Worm (Caenorhabditis elegans) whole organism, L1 larva: ENCODE results near the gene ges-1.

Source experiments
- C04F5.9 ChIP-seq: sonication (generic microtip); optimal IDR thresholded peaks from 2 replicates; lab custom pipeline; 2016; ENCODE audit warnings: missing genetic modification characterization, missing compliant biosample characterization
- C16A3.4 ChIP-seq: fragments of 150-350 bp; optimal IDR thresholded peaks from 2 replicates; lab custom pipeline; 2014; ENCODE audit warnings: missing biosample characterization, missing genetic modification characterization
- Y116A8C.19 ChIP-seq: sonication (generic microtip); optimal IDR thresholded peaks from 2 replicates; lab custom pipeline; 2016; ENCODE audit warnings: missing compliant biosample characterization, missing genetic modification characterization, borderline replicate concordance
- aly-2 ChIP-seq: fragments of 150-350 bp; optimal IDR thresholded peaks from 2 replicates; lab custom pipeline; 2014; ENCODE audit warnings: missing biosample characterization, missing genetic modification characterization
- blmp-1 ChIP-seq: fragments of 150-350 bp; optimal IDR thresholded peaks from 2 replicates; lab custom pipeline; 2014; ENCODE audit warnings: missing biosample characterization, missing genetic modification characterization
- ceh-63 ChIP-seq: fragments of 200-800 bp; sonication (Bioruptor generic); optimal IDR thresholded peaks from 2 replicates; lab custom pipeline; 2018; ENCODE audit warnings: mild to moderate bottlenecking, missing genetic modification characterization, missing compliant biosample characterization
- ceh-88 ChIP-seq: fragments of 200-800 bp; sonication (Bioruptor generic); IDR thresholded peaks from 2 replicates; pipeline ENCODE4 v1.3.6; 2022; ENCODE audit warnings: missing genetic modification characterization, missing compliant biosample characterization
- ceh-90 ChIP-seq: sonication (generic microtip); optimal IDR thresholded peaks from 2 replicates; lab custom pipeline; 2016; ENCODE audit warnings: missing genetic modification characterization, missing compliant biosample characterization
- ces-1 ChIP-seq: fragments of 150-350 bp; optimal IDR thresholded peaks from 2 replicates; lab custom pipeline; 2014; ENCODE audit warnings: missing biosample characterization, missing genetic modification reagents, missing genetic modification characterization
- dsc-1 ChIP-seq: sonication (generic microtip); optimal IDR thresholded peaks from 2 replicates; lab custom pipeline; 2016; ENCODE audit warnings: mild to moderate bottlenecking, missing genetic modification characterization, missing compliant biosample characterization
- efl-1 ChIP-seq, 4 experiments: fragments of 150-350 bp; optimal IDR thresholded peaks in 3 of 4; peaks in 1 of 4; 1 replicate in 1 of 4; 2 replicates in 3 of 4; lab custom pipeline; 2014; ENCODE audit warnings: missing biosample characterization in 2 of 4, missing genetic modification characterization in 2 of 4, missing genetic modification reagents in 2 of 4
- egl-13 ChIP-seq: sonication (generic microtip); optimal IDR thresholded peaks from 2 replicates; lab custom pipeline; 2016; ENCODE audit warnings: missing genotype, missing genetic modification reagents, missing genetic modification characterization, missing compliant biosample characterization
- elt-2 ChIP-seq: sonication (generic microtip); optimal IDR thresholded peaks from 2 replicates; lab custom pipeline; 2016; ENCODE audit warnings: missing genetic modification characterization, mild to moderate bottlenecking, inconsistent platforms, missing compliant biosample characterization, missing genetic modification reagents
- ets-5 ChIP-seq: fragments of 200-800 bp; sonication (Bioruptor generic); IDR thresholded peaks from 2 replicates; pipeline ENCODE4 v1.3.6; 2022; ENCODE audit warnings: missing genetic modification characterization, missing compliant biosample characterization
- fkh-10 ChIP-seq: sonication (generic microtip); optimal IDR thresholded peaks from 2 replicates; lab custom pipeline; 2017; ENCODE audit warnings: missing biosample characterization, missing genetic modification reagents, missing genetic modification characterization
- fkh-8 ChIP-seq: sonication (generic microtip); optimal IDR thresholded peaks from 2 replicates; lab custom pipeline; 2016; ENCODE audit warnings: mild to moderate bottlenecking, missing genetic modification characterization, missing compliant biosample characterization
- fos-1 ChIP-seq: fragments of 150-350 bp; optimal IDR thresholded peaks from 2 replicates; lab custom pipeline; 2014; ENCODE audit warnings: missing biosample characterization, missing genetic modification characterization
- hpl-2 ChIP-seq: fragments of 150-350 bp; optimal IDR thresholded peaks from 2 replicates; lab custom pipeline; 2014; ENCODE audit warnings: missing biosample characterization, missing genetic modification reagents, missing genetic modification characterization
- irx-1 ChIP-seq: sonication (generic microtip); optimal IDR thresholded peaks from 2 replicates; lab custom pipeline; 2016; ENCODE audit warnings: missing genetic modification characterization, missing compliant biosample characterization
- lin-13 ChIP-seq: fragments of 150-350 bp; optimal IDR thresholded peaks from 2 replicates; lab custom pipeline; 2014; ENCODE audit warnings: missing biosample characterization, missing genetic modification reagents, missing genetic modification characterization
- lin-14 ChIP-seq: fragments of 200-800 bp; sonication (Bioruptor generic); optimal IDR thresholded peaks from 2 replicates; lab custom pipeline; 2018; ENCODE audit warnings: mild to moderate bottlenecking, missing genetic modification characterization, moderate library complexity, missing compliant biosample characterization
- lin-15B ChIP-seq: fragments of 150-350 bp; sonication (generic microtip); optimal IDR thresholded peaks from 3 replicates; lab custom pipeline; 2014; ENCODE audit warnings: missing biosample characterization, missing genetic modification characterization
- lin-39 ChIP-seq: fragments of 150-350 bp; optimal IDR thresholded peaks from 2 replicates; lab custom pipeline; 2014; ENCODE audit warnings: missing biosample characterization, missing genetic modification reagents, missing genetic modification characterization
- lir-3 ChIP-seq: sonication (generic microtip); optimal IDR thresholded peaks from 2 replicates; lab custom pipeline; 2016; ENCODE audit warnings: mild to moderate bottlenecking, missing genetic modification characterization, moderate library complexity, missing compliant biosample characterization; ENCODE audit not compliant: poor library complexity
- mab-9 ChIP-seq: fragments of 200-800 bp; sonication (Bioruptor generic); IDR thresholded peaks from 2 replicates; pipeline ENCODE4 v1.3.6; 2022; ENCODE audit warnings: missing genetic modification reagents, missing genetic modification characterization, missing compliant biosample characterization
- nhr-12 ChIP-seq: sonication (generic microtip); optimal IDR thresholded peaks from 2 replicates; lab custom pipeline; 2017; ENCODE audit warnings: missing biosample characterization, missing genetic modification characterization
- nhr-19 ChIP-seq: fragments of 200-800 bp; sonication (Bioruptor generic); conservative IDR thresholded peaks from 2 replicates; pipeline ENCODE4 v1.3.6; 2022; ENCODE audit warnings: missing genetic modification characterization, missing compliant biosample characterization
- nhr-20 ChIP-seq: sonication (generic microtip); optimal IDR thresholded peaks from 2 replicates; lab custom pipeline; 2016; ENCODE audit warnings: mild to moderate bottlenecking, missing genetic modification characterization, missing compliant biosample characterization
- nhr-47 ChIP-seq: sonication (generic microtip); optimal IDR thresholded peaks from 2 replicates; lab custom pipeline; 2016; ENCODE audit warnings: mild to moderate bottlenecking, missing genetic modification characterization, moderate library complexity, missing compliant biosample characterization
- nhr-71 ChIP-seq: sonication (generic microtip); optimal IDR thresholded peaks from 2 replicates; lab custom pipeline; 2016; ENCODE audit warnings: mild to moderate bottlenecking, missing genetic modification characterization, moderate library complexity, missing compliant biosample characterization
- nhr-76 ChIP-seq: sonication (generic microtip); optimal IDR thresholded peaks from 2 replicates; lab custom pipeline; 2017; ENCODE audit warnings: missing biosample characterization, missing genetic modification characterization
- nhr-85 ChIP-seq: sonication (generic microtip); peaks from one replicate; lab custom pipeline; 2016; ENCODE audit warnings: missing genetic modification characterization, inconsistent platforms, missing compliant biosample characterization
- pqm-1 ChIP-seq: sonication (generic microtip); optimal IDR thresholded peaks from 3 replicates; lab custom pipeline; 2017; ENCODE audit warnings: missing biosample characterization, missing genetic modification characterization
- snpc-4 ChIP-seq: fragments of 150-350 bp; optimal IDR thresholded peaks from 2 replicates; lab custom pipeline; 2014; ENCODE audit warnings: missing biosample characterization, missing genetic modification characterization
- sup-37 ChIP-seq: fragments of 200-800 bp; sonication (Bioruptor generic); optimal IDR thresholded peaks from 2 replicates; lab custom pipeline; 2018; ENCODE audit warnings: mild to moderate bottlenecking, missing genetic modification characterization, missing compliant biosample characterization
- swsn-7 ChIP-seq: sonication (generic microtip); optimal IDR thresholded peaks from 2 replicates; lab custom pipeline; 2016; ENCODE audit warnings: missing genetic modification characterization, missing compliant biosample characterization
- tbx-2 ChIP-seq: sonication (generic microtip); optimal IDR thresholded peaks from 2 replicates; lab custom pipeline; 2016; ENCODE audit warnings: missing genetic modification characterization, missing compliant biosample characterization
- tlp-1 ChIP-seq: fragments of 150-350 bp; optimal IDR thresholded peaks from 2 replicates; lab custom pipeline; 2014; ENCODE audit warnings: missing biosample characterization, missing genetic modification characterization
- unc-130 ChIP-seq: fragments of 150-350 bp; optimal IDR thresholded peaks from 2 replicates; lab custom pipeline; 2017; ENCODE audit warnings: missing biosample characterization, missing genetic modification characterization, inconsistent platforms
- unc-30 ChIP-seq: sonication (generic microtip); optimal IDR thresholded peaks from 2 replicates; lab custom pipeline; 2017; ENCODE audit warnings: missing biosample characterization, missing genetic modification characterization
- unc-86 ChIP-seq: sonication (generic microtip); optimal IDR thresholded peaks from 2 replicates; lab custom pipeline; 2016; ENCODE audit warnings: missing genetic modification characterization, missing compliant biosample characterization
- vab-15 ChIP-seq: sonication (generic microtip); optimal IDR thresholded peaks from 2 replicates; lab custom pipeline; 2017; ENCODE audit warnings: missing genotype, mild to moderate bottlenecking, missing genetic modification characterization, missing compliant biosample characterization
- zag-1 ChIP-seq: fragments of 150-350 bp; optimal IDR thresholded peaks from 2 replicates; lab custom pipeline; 2014; ENCODE audit warnings: missing biosample characterization, missing genetic modification characterization
- zip-4 ChIP-seq: fragments of 200-800 bp; sonication (Bioruptor generic); optimal IDR thresholded peaks from 2 replicates; lab custom pipeline; 2018; ENCODE audit warnings: mild to moderate bottlenecking, missing genetic modification characterization, moderate library complexity, missing compliant biosample characterization
- ztf-11 ChIP-seq, 2 experiments: sonication (generic microtip); optimal IDR thresholded peaks; 2 replicates each; lab custom pipeline; 2016 to 2017; ENCODE audit warnings: missing genetic modification characterization in 2 of 2, missing biosample characterization in 1 of 2, missing compliant biosample characterization in 1 of 2
- ztf-4 ChIP-seq: fragments of 150-350 bp; optimal IDR thresholded peaks from 2 replicates; lab custom pipeline; 2014; ENCODE audit warnings: missing biosample characterization, missing genetic modification characterization

The ges-1 gene

ce11 chrV:1422269-1422668 is 9.7 kb downstream of the ges-1 start:
- TF ChIP-seq tlp-1, result no peak
- TF ChIP-seq vab-15, result no peak
- TF ChIP-seq fkh-10 (GFP tag; lab: Kevin White, UChicago), result peak; percentile 8
- no peak for TF ChIP-seq C04F5.9
- TF ChIP-seq swsn-7 (tag; lab: Kevin White, UChicago), result no peak
- TF ChIP-seq fos-1 (tag; lab: Kevin White, UChicago), result no peak
- no peak for TF ChIP-seq nhr-20 (tag; lab: Kevin White, UChicago)
- no peak for TF ChIP-seq nhr-12 (tag; lab: Kevin White, UChicago)
- TF ChIP-seq lin-14 (GFP tag; lab: Kevin White, UChicago), result peak; percentile 78
- TF ChIP-seq mab-9 (GFP tag; lab: Robert Waterston, UW), result no peak
- TF ChIP-seq snpc-4, result no peak

DNA sequence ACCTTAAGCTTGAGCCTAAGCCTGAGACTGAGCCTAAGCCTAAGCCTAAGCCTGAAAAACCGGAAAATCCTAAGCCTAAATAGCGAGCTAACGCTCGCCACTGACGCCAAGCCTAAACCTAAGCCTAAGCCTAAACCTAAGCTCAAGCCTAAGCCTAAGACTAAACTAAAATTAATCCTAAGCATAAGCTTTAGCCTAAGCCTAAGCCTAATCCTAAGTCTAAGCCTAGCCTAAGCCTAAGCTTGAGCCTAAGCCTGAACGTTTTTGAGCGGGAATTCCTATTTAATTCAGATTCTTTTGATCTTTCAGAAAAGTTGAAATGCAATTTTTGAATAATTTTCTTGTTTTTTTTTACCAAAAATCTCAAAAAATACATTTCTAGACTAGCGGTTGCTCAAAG is 15.8 kb downstream of the ges-1 start:
- TF ChIP-seq sup-37 (GFP tag; lab: Kevin White, UChicago) (no peak), C16A3.4 (tag; lab: Kevin White, UChicago) (no peak), ceh-90 (tag; lab: Kevin White, UChicago) (no peak), unc-30 (tag; lab: Kevin White, UChicago) (no peak), lin-15B (tag; lab: Kevin White, UChicago) (no peak), nhr-47 (tag; lab: Kevin White, UChicago) (no peak), ceh-88 (GFP tag; lab: Robert Waterston, UW) (no peak), Y116A8C.19 (tag; lab: Kevin White, UChicago) (no peak), lir-3 (tag; lab: Kevin White, UChicago) (no peak), efl-1 (optimal IDR thresholded peaks at IDR 0.05; lab: Kevin White, UChicago) (no peak), efl-1 (GFP tag; optimal IDR thresholded peaks at IDR 0.05 in 1 of 2; lab: Kevin White, UChicago) (no peak), ces-1 (no peak), mab-9 (GFP tag; lab: Robert Waterston, UW) (no peak), nhr-20 (tag; lab: Kevin White, UChicago) (no peak), pqm-1 (tag; lab: Kevin White, UChicago) (no peak), hpl-2 (GFP tag; lab: Kevin White, UChicago) (no peak)

DNA sequence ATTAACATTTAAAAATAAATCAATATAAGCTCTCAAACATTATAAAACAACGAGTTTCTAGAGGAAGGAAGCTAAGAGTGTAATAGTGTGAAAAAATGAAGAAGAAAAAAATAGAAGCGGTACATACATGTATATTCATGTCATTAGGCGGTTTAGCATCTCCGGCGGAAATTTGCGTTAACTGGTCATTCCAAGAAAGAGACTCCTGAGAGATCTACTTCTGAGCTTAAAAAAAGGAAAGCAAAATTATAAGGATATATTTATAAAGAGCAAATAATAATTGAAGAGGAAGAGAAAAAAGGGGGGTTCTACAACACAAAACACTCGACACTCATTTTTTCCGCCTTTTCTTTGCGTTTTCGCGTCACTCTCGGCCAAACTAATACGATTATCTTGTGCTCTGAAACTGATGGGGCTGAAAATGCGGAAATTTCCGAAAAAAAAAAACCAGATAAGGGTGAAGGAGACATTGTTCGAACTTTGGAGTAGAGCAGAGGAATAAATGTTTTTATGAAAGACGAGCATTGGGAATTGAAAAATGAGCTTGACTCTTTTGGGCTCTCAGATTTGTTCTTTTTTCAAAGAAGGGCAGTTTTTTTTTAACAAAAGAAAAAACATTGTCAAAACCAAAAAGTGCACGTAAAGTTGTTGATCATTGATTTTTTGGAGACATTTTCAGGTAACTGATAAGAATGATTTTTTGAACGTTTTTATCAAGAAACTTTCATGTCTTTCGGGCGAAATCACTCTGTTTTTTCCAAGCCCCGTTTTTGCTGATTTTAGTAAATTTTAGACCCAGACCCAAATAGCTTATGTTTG is 17.1 kb downstream of the ges-1 start:
- no peak for TF ChIP-seq pqm-1 (tag; lab: Kevin White, UChicago)
- no peak for TF ChIP-seq aly-2 (tag; lab: Kevin White, UChicago)
- no peak for TF ChIP-seq ztf-4
- peak; percentile 63 for TF ChIP-seq elt-2 (tag; lab: Kevin White, UChicago)
- no peak for TF ChIP-seq fkh-8 (tag; lab: Kevin White, UChicago)
- no peak for TF ChIP-seq tbx-2 (tag; lab: Kevin White, UChicago)
- no peak for TF ChIP-seq unc-130 (tag; lab: Kevin White, UChicago)
- TF ChIP-seq ztf-11 (tag; optimal IDR thresholded peaks at IDR 0.05; lab: Kevin White, UChicago), result no peak
- TF ChIP-seq unc-86 (tag; lab: Kevin White, UChicago), result no peak
- peak; percentile 88 for TF ChIP-seq egl-13
- no peak for TF ChIP-seq mab-9 (GFP tag; lab: Robert Waterston, UW)
- TF ChIP-seq lin-13, result no peak
- no peak for TF ChIP-seq lin-39
- TF ChIP-seq nhr-76, result no peak
- TF ChIP-seq zip-4, result no peak
- no peak for TF ChIP-seq zag-1 (tag; lab: Kevin White, UChicago)
- no peak for TF ChIP-seq C04F5.9
- peak; percentile 10 for TF ChIP-seq dsc-1 (tag; lab: Kevin White, UChicago)
- TF ChIP-seq ces-1, result no peak
- no peak for TF ChIP-seq nhr-19 (GFP tag; lab: Robert Waterston, UW)
- no peak for TF ChIP-seq irx-1 (tag; lab: Kevin White, UChicago)
- peak; percentile 50 for TF ChIP-seq nhr-47 (tag; lab: Kevin White, UChicago)
- no peak for TF ChIP-seq blmp-1 (tag; lab: Kevin White, UChicago)
- peak; percentile 61 for TF ChIP-seq lin-14 (GFP tag; lab: Kevin White, UChicago)
- TF ChIP-seq lin-15B (tag; lab: Kevin White, UChicago), result no peak
- peak; percentile 20 for TF ChIP-seq nhr-71 (tag; lab: Kevin White, UChicago)
- TF ChIP-seq hpl-2 (GFP tag; lab: Kevin White, UChicago), result no peak
- TF ChIP-seq nhr-20 (tag; lab: Kevin White, UChicago), result no peak
- TF ChIP-seq vab-15, result no peak
- no peak for TF ChIP-seq C16A3.4 (tag; lab: Kevin White, UChicago)
- TF ChIP-seq nhr-85 (tag; lab: Kevin White, UChicago), result no peak
- TF ChIP-seq ets-5, result no peak
- TF ChIP-seq ceh-63, result no peak
- no peak for TF ChIP-seq tlp-1
